Worm (Caenorhabditis elegans): ENCODE data around the gene srx-125.
A peak's percentile ranks its signal among the peaks of the same experiment; 100 is the strongest.

DNA sequence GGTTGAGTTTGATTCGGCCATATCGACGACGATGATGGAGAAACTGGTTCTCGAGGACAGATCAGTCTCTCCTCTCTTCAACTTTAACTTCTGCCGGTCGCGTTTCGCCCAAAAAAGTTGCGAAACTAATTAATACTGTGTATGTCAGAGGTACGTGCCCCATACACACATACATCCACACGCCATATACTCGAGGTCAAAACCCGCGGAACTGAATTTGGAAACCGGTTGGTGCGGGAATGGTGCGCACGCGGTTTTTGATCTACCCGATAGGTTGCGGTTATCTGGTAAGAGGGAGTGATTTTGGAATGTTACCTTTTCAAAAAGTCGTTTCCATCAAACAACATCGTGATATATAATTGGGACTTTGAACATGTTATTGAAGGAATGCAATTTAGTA is 13.1 kb downstream of the srx-125 start, which contains the start of gene ifbp-1:
- TF ChIP-seq nhr-11 (tag; optimal IDR thresholded peaks at IDR 0.05) = no peak
- TF ChIP-seq ama-1 (optimal IDR thresholded peaks at IDR 0.05) = no peak
- no peak for TF ChIP-seq unc-62 (GFP tag; optimal IDR thresholded peaks at IDR 0.05)
- TF ChIP-seq skn-1 (tag; optimal IDR thresholded peaks at IDR 0.05) = no peak
- TF ChIP-seq lin-39 (tag; optimal IDR thresholded peaks at IDR 0.05) = no peak
- TF ChIP-seq unc-39 (tag; optimal IDR thresholded peaks at IDR 0.05) = no peak
- no peak for TF ChIP-seq elt-3 (tag; optimal IDR thresholded peaks at IDR 0.05)
- no peak for TF ChIP-seq aly-2 (tag; optimal IDR thresholded peaks at IDR 0.05)
- TF ChIP-seq gmeb-1 (tag; optimal IDR thresholded peaks at IDR 0.05) = peak; percentile 67
- TF ChIP-seq R02D3.7 (tag; optimal IDR thresholded peaks at IDR 0.05) = no peak
- TF ChIP-seq nhr-12 (tag; optimal IDR thresholded peaks at IDR 0.05) = no peak
